Worm (Caenorhabditis elegans) whole organism, L2 larva: Measurements from ENCODE around the gene Y73C8B.5.

Experiments
- R02D3.7 ChIP-seq: fragments of 150-350 bp; optimal IDR thresholded peaks from 2 replicates; lab custom pipeline; 2014; ENCODE audit warnings: missing biosample characterization, missing genetic modification characterization
- egl-27 ChIP-seq: sonication (generic microtip); optimal IDR thresholded peaks from 3 replicates; lab custom pipeline; 2017; ENCODE audit warnings: missing biosample characterization, missing genetic modification reagents, missing genetic modification characterization
- unc-62 ChIP-seq: fragments of 150-350 bp; optimal IDR thresholded peaks from 2 replicates; lab custom pipeline; 2014; ENCODE audit warnings: missing biosample characterization, missing genetic modification reagents, missing genetic modification characterization
- ztf-1 ChIP-seq: fragments of 200-800 bp; sonication (Bioruptor generic); conservative IDR thresholded peaks from 2 replicates; pipeline ENCODE4 v1.3.6; 2022; ENCODE audit warnings: missing genetic modification characterization, missing compliant biosample characterization
- ztf-11 ChIP-seq: sonication (generic microtip); optimal IDR thresholded peaks from 2 replicates; lab custom pipeline; 2017; ENCODE audit warnings: missing biosample characterization, missing genetic modification characterization

DNA sequence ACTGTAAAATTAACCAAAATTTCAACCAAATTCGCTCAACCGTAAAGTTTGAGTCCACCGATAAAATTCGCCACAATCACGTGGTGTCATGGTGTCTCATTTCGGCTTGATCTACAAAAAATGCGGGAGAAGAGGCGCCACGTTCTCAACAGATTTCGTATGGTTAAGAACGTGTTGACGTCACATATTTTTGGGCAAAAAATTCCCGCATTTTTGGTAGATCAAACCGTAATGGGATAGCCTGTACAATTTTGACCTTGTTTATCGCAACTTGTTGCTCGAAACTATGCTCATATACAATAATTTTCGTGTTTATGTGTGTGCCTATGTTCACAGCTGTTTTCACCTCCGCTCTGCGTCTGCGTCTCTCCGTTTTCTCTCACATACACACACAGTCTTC is 11.9 kb downstream of the Y73C8B.5 start:
- no peak for TF ChIP-seq ztf-1 (GFP tag; lab: Robert Waterston, UW)
- TF ChIP-seq ztf-11 (tag; lab: Kevin White, UChicago): no peak
- TF ChIP-seq R02D3.7 (tag; lab: Kevin White, UChicago): no peak
- TF ChIP-seq unc-62 (GFP tag; lab: Kevin White, UChicago): no peak
- TF ChIP-seq egl-27: no peak
